Worm (Caenorhabditis elegans) whole organism, late embryonic: Measurements from ENCODE around the gene cpna-4.

Source experiments
- C08G9.2 ChIP-seq: sonication (generic microtip); optimal IDR thresholded peaks from 2 replicates; lab custom pipeline; 2016; ENCODE audit warnings: mild to moderate bottlenecking, missing genetic modification characterization, moderate library complexity, missing compliant biosample characterization
- ceh-19 ChIP-seq: fragments of 200-800 bp; sonication (Bioruptor generic); optimal IDR thresholded peaks from 2 replicates; lab custom pipeline; 2018; ENCODE audit warnings: mild to moderate bottlenecking, missing genetic modification characterization, missing compliant biosample characterization
- ceh-34 ChIP-seq: sonication (generic microtip); optimal IDR thresholded peaks from 2 replicates; lab custom pipeline; 2016; ENCODE audit warnings: mild to moderate bottlenecking, missing genetic modification characterization, missing compliant biosample characterization
- fkh-10 ChIP-seq: fragments of 150-350 bp; optimal IDR thresholded peaks from 2 replicates; lab custom pipeline; 2014; ENCODE audit warnings: missing biosample characterization, missing genetic modification reagents, missing genetic modification characterization
- hlh-15 ChIP-seq: sonication (generic microtip); optimal IDR thresholded peaks from 2 replicates; lab custom pipeline; 2016; ENCODE audit warnings: missing genetic modification characterization, missing compliant biosample characterization
- nfya-1 ChIP-seq: sonication (generic microtip); optimal IDR thresholded peaks from 2 replicates; lab custom pipeline; 2017; ENCODE audit warnings: missing genetic modification characterization, mild to moderate bottlenecking, missing compliant biosample characterization, antibody characterized with exemption, moderate library complexity
- nhr-11 ChIP-seq: fragments of 150-350 bp; optimal IDR thresholded peaks from 2 replicates; lab custom pipeline; 2014; ENCODE audit warnings: missing biosample characterization, missing genetic modification characterization
- pqm-1 ChIP-seq: sonication (generic microtip); optimal IDR thresholded peaks from 2 replicates; lab custom pipeline; 2016; ENCODE audit warnings: missing genetic modification characterization, missing compliant biosample characterization
- rnt-1 ChIP-seq: sonication (generic microtip); optimal IDR thresholded peaks from 2 replicates; lab custom pipeline; 2016; ENCODE audit warnings: missing genetic modification characterization, missing compliant biosample characterization
- tbx-2 ChIP-seq: sonication (generic microtip); optimal IDR thresholded peaks from 2 replicates; lab custom pipeline; 2016; ENCODE audit warnings: missing genetic modification characterization, missing compliant biosample characterization

DNA sequence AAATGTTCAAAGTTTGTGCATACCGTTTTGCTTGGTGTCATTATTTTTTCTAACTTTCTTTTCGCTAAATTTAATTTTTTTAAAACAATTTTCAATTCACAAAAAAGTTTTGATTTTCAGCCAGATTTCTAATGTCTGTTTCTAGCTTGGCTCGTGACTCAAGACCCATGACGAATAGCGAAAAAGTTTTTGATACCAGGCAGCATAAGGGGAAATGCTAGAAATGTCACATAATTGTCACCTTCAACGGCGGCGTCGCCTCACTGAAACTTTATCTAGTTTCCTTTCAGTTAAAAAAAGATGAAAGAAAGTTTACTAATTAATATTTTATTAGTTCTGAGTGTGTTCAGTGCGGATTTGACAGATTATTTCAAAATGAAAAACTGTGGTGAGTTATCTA, 24.6 kb upstream of the cpna-4 start, which contains the start of gene irld-59:
- TF ChIP-seq ceh-19 (no peak), pqm-1 (tag; lab: Kevin White, UChicago) (no peak), tbx-2 (tag; lab: Kevin White, UChicago) (no peak), rnt-1 (tag; lab: Kevin White, UChicago) (no peak), ceh-34 (tag; lab: Kevin White, UChicago) (no peak), nfya-1 (no peak), hlh-15 (tag; lab: Kevin White, UChicago) (no peak), nhr-11 (tag; lab: Kevin White, UChicago) (no peak), fkh-10 (GFP tag; lab: Kevin White, UChicago) (no peak), C08G9.2 (no peak)
